Fruit fly (Drosophila melanogaster) whole organism, embryonic: ENCODE data around the gene BtbVII.

ENCODE experiments used
- CG10267 ChIP-seq: fragments of 200-800 bp; sonication (Bioruptor generic); optimal IDR thresholded peaks from 2 replicates; lab custom pipeline; 2018; ENCODE audit warnings: missing biosample characterization, mild to moderate bottlenecking, missing genetic modification characterization, moderate library complexity
- CG10274 ChIP-seq: fragments of 200-800 bp; sonication (Bioruptor generic); optimal IDR thresholded peaks from 3 replicates; lab custom pipeline; 2017; ENCODE audit warnings: missing biosample characterization, mild to moderate bottlenecking, missing genetic modification characterization
- CG12942 ChIP-seq: fragments of 200-800 bp; sonication (Bioruptor generic); optimal IDR thresholded peaks from 3 replicates; lab custom pipeline; 2016; ENCODE audit warnings: missing biosample characterization, missing genetic modification characterization
- CG13287 ChIP-seq: fragments of 200-800 bp; sonication (Bioruptor generic); IDR thresholded peaks from 2 replicates; pipeline ENCODE4 v1.3.6; 2022; ENCODE audit warnings: missing biosample characterization, missing genetic modification characterization; ENCODE audit not compliant: partially characterized antibody
- CG13775 ChIP-seq: fragments of 200-800 bp; sonication (Bioruptor generic); optimal IDR thresholded peaks from 3 replicates; lab custom pipeline; 2017; ENCODE audit warnings: missing biosample characterization, mild to moderate bottlenecking, missing genetic modification characterization
- CG14050 ChIP-seq: fragments of 200-800 bp; sonication (Bioruptor generic); IDR thresholded peaks from 3 replicates; pipeline ENCODE4 v1.3.6; 2022; ENCODE audit warnings: missing biosample characterization, missing genetic modification characterization
- CG14965 ChIP-seq: fragments of 200-800 bp; sonication (Bioruptor generic); optimal IDR thresholded peaks from 2 replicates; lab custom pipeline; 2016; ENCODE audit warnings: missing biosample characterization, missing genetic modification characterization, borderline replicate concordance
- CG15011 ChIP-seq: fragments of 200-800 bp; sonication (Bioruptor generic); optimal IDR thresholded peaks from 3 replicates; lab custom pipeline; 2018; ENCODE audit warnings: missing biosample characterization, mild to moderate bottlenecking, missing genetic modification characterization
- CG1603 ChIP-seq: fragments of 200-800 bp; sonication (Bioruptor generic); optimal IDR thresholded peaks from 2 replicates; lab custom pipeline; 2019; ENCODE audit warnings: missing biosample characterization, mild to moderate bottlenecking, missing genetic modification characterization, moderate library complexity
- CG16863 ChIP-seq: fragments of 200-800 bp; sonication (Bioruptor generic); optimal IDR thresholded peaks from 3 replicates; lab custom pipeline; 2016; ENCODE audit warnings: missing biosample characterization, missing genetic modification characterization
- CG31388 ChIP-seq: fragments of 200-800 bp; sonication (Bioruptor generic); optimal IDR thresholded peaks from 2 replicates; lab custom pipeline; 2016; ENCODE audit warnings: missing biosample characterization, missing genetic modification characterization
- CG3163 ChIP-seq: fragments of 200-800 bp; sonication (Bioruptor generic); optimal IDR thresholded peaks from 3 replicates; lab custom pipeline; 2016; ENCODE audit warnings: missing biosample characterization, missing genetic modification characterization
- CG4404 ChIP-seq: fragments of 200-800 bp; sonication (Bioruptor generic); IDR thresholded peaks from 2 replicates; pipeline ENCODE4 v1.3.6; 2022; ENCODE audit warnings: missing biosample characterization, missing genetic modification characterization
- CG4820 ChIP-seq: fragments of 200-800 bp; sonication (Bioruptor generic); optimal IDR thresholded peaks from 3 replicates; lab custom pipeline; 2016; ENCODE audit warnings: missing biosample characterization, missing genetic modification characterization
- CG6854 ChIP-seq: fragments of 200-800 bp; sonication (Bioruptor generic); optimal IDR thresholded peaks from 3 replicates; lab custom pipeline; 2017; ENCODE audit warnings: missing biosample characterization, mild to moderate bottlenecking, missing genetic modification characterization
- CG7839 ChIP-seq: fragments of 200-800 bp; sonication (Bioruptor generic); optimal IDR thresholded peaks from 3 replicates; lab custom pipeline; 2018; ENCODE audit warnings: missing biosample characterization, mild to moderate bottlenecking, missing genetic modification characterization, moderate library complexity
- CrebB ChIP-seq: fragments of 200-800 bp; sonication (Bioruptor generic); optimal IDR thresholded peaks from 3 replicates; lab custom pipeline; 2018; ENCODE audit warnings: missing biosample characterization, mild to moderate bottlenecking, missing genetic modification characterization
- E2f2 ChIP-seq: fragments of 200-800 bp; sonication (Bioruptor generic); IDR thresholded peaks from 2 replicates; pipeline ENCODE4 v1.3.6; 2022; ENCODE audit warnings: missing biosample characterization, missing genetic modification characterization
- Fer2 ChIP-seq: fragments of 200-800 bp; sonication (Bioruptor generic); optimal IDR thresholded peaks from 2 replicates; lab custom pipeline; 2018; ENCODE audit warnings: missing biosample characterization, mild to moderate bottlenecking, missing genetic modification characterization, moderate library complexity
- Ptx1 ChIP-seq: fragments of 200-800 bp; sonication (Bioruptor generic); IDR thresholded peaks from 2 replicates; pipeline ENCODE4 v1.3.6; 2022; ENCODE audit warnings: missing biosample characterization, missing genetic modification characterization
- Scr ChIP-seq: fragments of 200-800 bp; sonication (Bioruptor generic); IDR thresholded peaks from 2 replicates; pipeline ENCODE4 v1.3.6; 2022; ENCODE audit warnings: missing biosample characterization, missing genetic modification characterization; ENCODE audit not compliant: partially characterized antibody
- Sox100B ChIP-seq: fragments of 200-800 bp; sonication (Bioruptor generic); optimal IDR thresholded peaks from 3 replicates; lab custom pipeline; 2018; ENCODE audit warnings: missing biosample characterization, mild to moderate bottlenecking, missing genetic modification characterization
- Sry-δ ChIP-seq: fragments of 200-800 bp; sonication (Bioruptor generic); optimal IDR thresholded peaks from 2 replicates; lab custom pipeline; 2016; ENCODE audit warnings: missing biosample characterization, missing genetic modification characterization
- Ssrp ChIP-seq: fragments of 200-800 bp; sonication (Bioruptor generic); optimal IDR thresholded peaks from 2 replicates; lab custom pipeline; 2018; ENCODE audit warnings: missing biosample characterization, mild to moderate bottlenecking, missing genetic modification characterization, moderate library complexity
- amos ChIP-seq: fragments of 200-800 bp; sonication (Bioruptor generic); IDR thresholded peaks from 2 replicates; pipeline ENCODE4 v1.3.6; 2022; ENCODE audit warnings: missing biosample characterization, missing genetic modification characterization; ENCODE audit not compliant: partially characterized antibody
- ap ChIP-seq: fragments of 200-800 bp; sonication (Bioruptor generic); IDR thresholded peaks from 2 replicates; pipeline ENCODE4 v1.3.6; 2022; ENCODE audit warnings: missing biosample characterization, missing genetic modification characterization
- bowl ChIP-seq: fragments of 200-800 bp; sonication (Bioruptor generic); IDR thresholded peaks from 2 replicates; pipeline ENCODE4 v1.3.6; 2022; ENCODE audit warnings: missing biosample characterization, missing genetic modification characterization
- chif ChIP-seq, 2 experiments: fragments of 200-800 bp; sonication (Bioruptor generic); optimal IDR thresholded peaks; 3 replicates each; lab custom pipeline; 2016; ENCODE audit warnings: missing biosample characterization in 2 of 2, missing genetic modification characterization in 2 of 2
- croc ChIP-seq: fragments of 200-800 bp; sonication (Bioruptor generic); conservative IDR thresholded peaks from 3 replicates; pipeline ENCODE4 v1.3.6; 2022; ENCODE audit warnings: missing biosample characterization, missing genetic modification characterization
- crol ChIP-seq: fragments of 200-800 bp; sonication (Bioruptor generic); IDR thresholded peaks from 2 replicates; pipeline ENCODE4 v1.3.6; 2022; ENCODE audit warnings: missing biosample characterization, missing genetic modification characterization
- hb ChIP-seq: fragments of 200-800 bp; sonication (Bioruptor generic); IDR thresholded peaks from 3 replicates; pipeline ENCODE4 v1.3.6; 2022; ENCODE audit warnings: missing biosample characterization, missing genetic modification characterization; ENCODE audit not compliant: partially characterized antibody
- kah ChIP-seq: fragments of 200-800 bp; sonication (Bioruptor generic); optimal IDR thresholded peaks from 2 replicates; lab custom pipeline; 2018; ENCODE audit warnings: missing biosample characterization, mild to moderate bottlenecking, missing genetic modification characterization
- kni ChIP-seq: fragments of 200-800 bp; sonication (Bioruptor generic); optimal IDR thresholded peaks from 3 replicates; lab custom pipeline; 2017; ENCODE audit warnings: mild to moderate bottlenecking, missing biosample characterization, missing genetic modification reagents, missing genetic modification characterization
- lbe ChIP-seq: fragments of 200-800 bp; sonication (Bioruptor generic); optimal IDR thresholded peaks from 2 replicates; lab custom pipeline; 2016; ENCODE audit warnings: missing biosample characterization, mild to moderate bottlenecking, missing genetic modification characterization
- luna ChIP-seq: fragments of 200-800 bp; sonication (Bioruptor generic); optimal IDR thresholded peaks from 2 replicates; lab custom pipeline; 2016; ENCODE audit warnings: missing biosample characterization, missing genetic modification characterization
- mam ChIP-seq: fragments of 200-800 bp; sonication (Bioruptor generic); optimal IDR thresholded peaks from 3 replicates; lab custom pipeline; 2016; ENCODE audit warnings: missing biosample characterization, missing genetic modification characterization
- nerfin-2 ChIP-seq: fragments of 200-800 bp; sonication (Bioruptor generic); IDR thresholded peaks from 2 replicates; pipeline ENCODE4 v1.3.6; 2022; ENCODE audit warnings: missing biosample characterization, missing genetic modification characterization; ENCODE audit not compliant: partially characterized antibody
- otp ChIP-seq: fragments of 200-800 bp; sonication (Bioruptor generic); IDR thresholded peaks from 3 replicates; pipeline ENCODE4, ENCODE4 v1.3.6; 2022; ENCODE audit warnings: missing biosample characterization, missing genetic modification characterization
- pum ChIP-seq: fragments of 200-800 bp; sonication (Bioruptor generic); optimal IDR thresholded peaks from 2 replicates; lab custom pipeline; 2016; ENCODE audit warnings: missing biosample characterization, missing genetic modification characterization
- repo ChIP-seq: fragments of 200-800 bp; sonication (Bioruptor generic); optimal IDR thresholded peaks from 2 replicates; lab custom pipeline; 2016; ENCODE audit warnings: missing biosample characterization, missing genetic modification characterization
- row ChIP-seq: fragments of 200-800 bp; sonication (Bioruptor generic); IDR thresholded peaks from 3 replicates; pipeline ENCODE4 v1.3.6; 2022; ENCODE audit warnings: missing biosample characterization, missing genetic modification characterization
- sisA ChIP-seq: fragments of 200-800 bp; sonication (Bioruptor generic); IDR thresholded peaks from 2 replicates; pipeline ENCODE4 v1.3.6; 2022; ENCODE audit warnings: missing biosample characterization, missing genetic modification characterization
- slbo ChIP-seq: fragments of 200-800 bp; sonication (Bioruptor generic); IDR thresholded peaks from 2 replicates; pipeline ENCODE4 v1.3.6; 2022; ENCODE audit warnings: missing biosample characterization, missing genetic modification characterization
- slou ChIP-seq: fragments of 200-800 bp; sonication (Bioruptor generic); optimal IDR thresholded peaks from 3 replicates; lab custom pipeline; 2016; ENCODE audit warnings: missing biosample characterization, missing genetic modification characterization
- sob ChIP-seq: fragments of 200-800 bp; sonication (Bioruptor generic); IDR thresholded peaks from 2 replicates; pipeline ENCODE4 v1.3.6; 2022; ENCODE audit warnings: missing biosample characterization, missing genetic modification characterization
- sr ChIP-seq: fragments of 200-800 bp; sonication (Bioruptor generic); IDR thresholded peaks from 3 replicates; pipeline ENCODE4 v1.3.6; 2022; ENCODE audit warnings: missing biosample characterization, missing genetic modification characterization
- tap ChIP-seq: fragments of 200-800 bp; optimal IDR thresholded peaks from 3 replicates; lab custom pipeline; 2019; ENCODE audit warnings: missing biosample characterization, mild to moderate bottlenecking, missing genetic modification characterization, moderate library complexity
- tgo ChIP-seq: fragments of 200-800 bp; sonication (Bioruptor generic); IDR thresholded peaks from 3 replicates; pipeline ENCODE4 v1.3.6; 2022; ENCODE audit warnings: missing biosample characterization, missing genetic modification characterization
- z ChIP-seq: fragments of 200-800 bp; sonication (Bioruptor generic); IDR thresholded peaks from 3 replicates; pipeline ENCODE4 v1.3.6; 2022; ENCODE audit warnings: missing biosample characterization, missing genetic modification characterization
- zf30C ChIP-seq: fragments of 200-800 bp; sonication (Bioruptor generic); optimal IDR thresholded peaks from 3 replicates; lab custom pipeline; 2018; ENCODE audit warnings: missing biosample characterization, mild to moderate bottlenecking, missing genetic modification characterization

Gene BtbVII

dm6 chr3L:3134064-3134545, 14.3 kb upstream of the BtbVII start:
- TF ChIP-seq CG6854 (no peak), Scr (GFP tag; lab: Robert Waterston, UW) (no peak), slbo (GFP tag; lab: Robert Waterston, UW) (0 out of 2 replicates have a peak, but pooled peaks have one; percentile 4), tap (no peak), Sox100B (no peak), croc (GFP tag; lab: Robert Waterston, UW) (no peak), slou (GFP tag; lab: Kevin White, UChicago) (no peak), CG14050 (no peak), CG16863 (GFP tag; lab: Kevin White, UChicago) (no peak), tgo (GFP tag; lab: Robert Waterston, UW) (no peak), CG10267 (tag; lab: Kevin White, UChicago) (peak; percentile 3), CG15011 (no peak), CG1603 (tag; lab: Kevin White, UChicago) (no peak), CG31388 (GFP tag; lab: Kevin White, UChicago) (no peak), Ssrp (no peak), CG7839 (tag; lab: Kevin White, UChicago) (peak; percentile 52), crol (GFP tag; lab: Robert Waterston, UW) (no peak), repo (GFP tag; lab: Kevin White, UChicago) (no peak), CG4820 (GFP tag; lab: Kevin White, UChicago) (no peak), sr (no peak), lbe (no peak), kni (GFP tag; lab: Kevin White, UChicago) (no peak), nerfin-2 (GFP tag; lab: Robert Waterston, UW) (no peak), E2f2 (peak; percentile 29; the same call in 1 of the 2 replicates), hb (no peak), sisA (GFP tag; lab: Robert Waterston, UW) (no peak), sob (GFP tag; lab: Robert Waterston, UW) (peak; percentile 22; the same call in 1 of the 2 replicates), CrebB (tag; lab: Kevin White, UChicago) (peak; percentile 5), amos (GFP tag; lab: Robert Waterston, UW) (peak; percentile 32; the same call in 1 of the 2 replicates), mam (no peak), ap (no peak), CG10274 (GFP tag; lab: Kevin White, UChicago) (no peak), Fer2 (tag; lab: Kevin White, UChicago) (no peak), z (0 out of 3 replicates have a peak, but pooled peaks have one; percentile 51), otp (GFP tag; lab: Robert Waterston, UW) (peak; percentile 15; the same call in 1 of the 3 replicates), CG13287 (peak; percentile 7; the same call in 1 of the 2 replicates), pum (no peak), chif (GFP tag; optimal IDR thresholded peaks at IDR 0.05; lab: Kevin White, UChicago) (no peak), row (peak; percentile 52; the same call in 2 of the 3 replicates), CG14965 (GFP tag; lab: Kevin White, UChicago) (no peak), Ptx1 (GFP tag; lab: Robert Waterston, UW) (no peak), CG4404 (GFP tag; lab: Robert Waterston, UW) (no peak), Sry-δ (GFP tag; lab: Kevin White, UChicago) (no peak), CG3163 (peak; percentile 26), zf30C (GFP tag; lab: Kevin White, UChicago) (no peak), CG12942 (no peak), kah (GFP tag; lab: Kevin White, UChicago) (no peak), CG13775 (GFP tag; lab: Kevin White, UChicago) (no peak), bowl (no peak), luna (GFP tag; lab: Kevin White, UChicago) (no peak)
